Worm (Caenorhabditis elegans) whole organism, L4/young adult: ENCODE results near the gene Y57E12AL.1.

Experiments
- dao-5 ChIP-seq: sonication (generic microtip); optimal IDR thresholded peaks from 2 replicates; lab custom pipeline; 2016; ENCODE audit warnings: missing genotype, missing genetic modification characterization, moderate library complexity, missing compliant biosample characterization
- him-1 ChIP-seq: sonication (generic microtip); optimal IDR thresholded peaks from 2 replicates; lab custom pipeline; 2016; ENCODE audit warnings: missing genotype, missing genetic modification reagents, missing genetic modification characterization, missing compliant biosample characterization

DNA sequence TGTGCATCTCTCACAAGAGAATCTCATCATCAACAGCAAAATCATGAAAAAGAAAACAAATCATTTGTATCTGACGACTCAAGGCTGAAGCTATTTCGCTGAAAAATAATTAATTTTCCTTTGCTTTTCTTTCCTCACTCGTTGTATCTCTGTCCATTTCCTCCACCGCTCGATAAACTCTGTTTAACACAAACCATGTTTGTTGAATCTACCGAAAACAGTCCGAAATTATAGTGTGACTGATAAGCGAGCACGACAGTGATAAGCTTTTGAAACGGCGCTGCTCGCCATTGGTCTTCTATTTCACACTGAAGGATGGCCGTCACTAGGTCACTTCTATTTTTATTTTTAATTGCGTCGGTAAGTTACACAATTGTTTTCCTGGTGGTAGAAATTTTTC lies 15.3 kb downstream of the Y57E12AL.1 start, which contains the start of gene npa-1:
- TF ChIP-seq him-1 (no peak), dao-5 (tag; lab: Kevin White, UChicago) (no peak)
